Fruit fly (Drosophila melanogaster) whole organism, adult: ENCODE measurements around the gene Ufd4.

ENCODE experiments used
- CG1620 ChIP-seq: fragments of 200-800 bp; sonication (Bioruptor generic); optimal IDR thresholded peaks from 2 replicates; lab custom pipeline; 2016; ENCODE audit warnings: missing biosample characterization, missing genetic modification characterization
- CG7045 ChIP-seq: fragments of 200-800 bp; sonication (Bioruptor generic); optimal IDR thresholded peaks from 2 replicates; lab custom pipeline; 2017; ENCODE audit warnings: missing biosample characterization, mild to moderate bottlenecking, missing genetic modification characterization
- CG7101 ChIP-seq: fragments of 200-800 bp; sonication (Bioruptor generic); optimal IDR thresholded peaks from 2 replicates; lab custom pipeline; 2018; ENCODE audit warnings: missing biosample characterization, mild to moderate bottlenecking, missing genetic modification characterization, moderate library complexity
- Clk ChIP-seq: fragments of 200-800 bp; sonication (Bioruptor generic); optimal IDR thresholded peaks from 2 replicates; lab custom pipeline; 2017; ENCODE audit warnings: missing biosample characterization, missing genetic modification characterization
- Mnt ChIP-seq: fragments of 200-800 bp; sonication (Bioruptor generic); optimal IDR thresholded peaks from 2 replicates; lab custom pipeline; 2016; ENCODE audit warnings: missing biosample characterization, mild to moderate bottlenecking, missing genetic modification characterization
- cnc ChIP-seq, 2 experiments: fragments of >200 bp; optimal IDR thresholded peaks; 2 replicates each; lab custom pipeline; 2017
- kay ChIP-seq: fragments of 200-800 bp; sonication (Bioruptor generic); peaks from one replicate; lab custom pipeline; 2016; ENCODE audit warnings: missing biosample characterization, missing genetic modification characterization, borderline replicate concordance
- tj ChIP-seq: fragments of 200-800 bp; sonication (Bioruptor generic); optimal IDR thresholded peaks from 3 replicates; lab custom pipeline; 2017; ENCODE audit warnings: missing biosample characterization, mild to moderate bottlenecking, missing genetic modification characterization, moderate library complexity
- toe ChIP-seq: fragments of 200-800 bp; sonication (Bioruptor generic); optimal IDR thresholded peaks from 2 replicates; lab custom pipeline; 2016; ENCODE audit warnings: missing biosample characterization, missing genetic modification characterization

DNA sequence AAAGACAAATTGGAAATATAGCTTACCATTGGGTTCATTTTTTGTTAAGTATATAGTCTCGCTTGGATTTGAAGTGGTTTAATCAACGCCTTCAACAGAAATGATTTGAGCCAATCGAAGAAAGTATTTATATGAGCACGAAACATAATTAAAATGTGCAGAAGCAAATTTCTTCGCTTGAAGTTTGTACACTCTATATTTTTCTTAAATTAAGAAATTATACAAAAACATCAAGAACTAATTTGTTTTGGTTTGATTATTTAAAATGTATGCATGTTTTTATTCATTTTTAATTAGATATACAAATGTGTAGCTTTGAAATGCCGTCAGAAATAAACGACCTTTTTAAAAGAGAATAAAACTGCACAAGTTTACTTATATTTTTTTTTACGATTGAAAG, 9.8 kb upstream of the Ufd4 start, which contains the start of gene CG13138:
- no peak for TF ChIP-seq Clk (GFP tag; lab: Kevin White, UChicago)
- no peak for TF ChIP-seq cnc (optimal IDR thresholded peaks at IDR 0.05; lab: Kevin White, UChicago)
- no peak for TF ChIP-seq tj (GFP tag; lab: Kevin White, UChicago)
- no peak for TF ChIP-seq CG7101 (tag; lab: Kevin White, UChicago)
- TF ChIP-seq kay (GFP tag; lab: Kevin White, UChicago) = no peak
- TF ChIP-seq CG1620 (GFP tag; lab: Kevin White, UChicago) = no peak
- TF ChIP-seq toe (GFP tag; lab: Kevin White, UChicago) = no peak
- no peak for TF ChIP-seq CG7045 (GFP tag; lab: Kevin White, UChicago)
- TF ChIP-seq Mnt (GFP tag; lab: Kevin White, UChicago) = no peak
